ENCODE assay signal across 1 fruit fly cellular context in genomic region chrX:8091017-8091620, dm6.
TF ChIP-seq lines count a peak whose summit lies in the region.

No protein-coding gene starts in this region.

TF ChIP-seq in whole organism, embryonic, 481 proteins besides CTCF, POLR2A, EP300 and RAD21 (continued from another document and continues in another):
- TF ChIP-seq CG4282 (GFP tag; optimal IDR thresholded peaks at IDR 0.05; lab: Kevin White, UChicago) (peak; percentile 73), CG32772 (GFP tag; IDR thresholded peaks at IDR 0.05; lab: Robert Waterston, UW) (peak; percentile 98), Dek (tag; optimal IDR thresholded peaks at IDR 0.05; lab: Kevin White, UChicago) (peak; percentile 94), Oaz (GFP tag; IDR thresholded peaks at IDR 0.05; lab: Robert Waterston, UW) (peak; percentile 97), Lim3 (GFP tag; IDR thresholded peaks at IDR 0.05; lab: Robert Waterston, UW) (peak; percentile 94), Antp (GFP tag; optimal IDR thresholded peaks at IDR 0.05; lab: Kevin White, UChicago) (peak; percentile 81), hth (optimal IDR thresholded peaks at IDR 0.05; lab: Kevin White, UChicago) (no peak), pzg (GFP tag; optimal IDR thresholded peaks at IDR 0.05; lab: Kevin White, UChicago) (peak; percentile 13), dysf (GFP tag; IDR thresholded peaks at IDR 0.05; lab: Robert Waterston, UW) (peak; percentile 99), CG10147 (GFP tag; optimal IDR thresholded peaks at IDR 0.05; lab: Kevin White, UChicago) (peak; percentile 95), phol (tag; optimal IDR thresholded peaks at IDR 0.05; lab: Kevin White, UChicago) (peak; percentile 94), NFAT (GFP tag; IDR thresholded peaks at IDR 0.05; lab: Robert Waterston, UW) (peak; percentile 98), Dad (GFP tag; optimal IDR thresholded peaks at IDR 0.05; lab: Kevin White, UChicago) (peak; percentile 91), zf30C (GFP tag; optimal IDR thresholded peaks at IDR 0.05; lab: Kevin White, UChicago) (no peak), sna (GFP tag; IDR thresholded peaks at IDR 0.05; lab: Robert Waterston, UW; ENCODE audit: partially characterized antibody) (0 out of 2 replicates have a peak, but pooled peaks have one; percentile 59), CG10543 (GFP tag; optimal IDR thresholded peaks at IDR 0.05; lab: Kevin White, UChicago) (peak; percentile 88), org-1 (GFP tag; optimal IDR thresholded peaks at IDR 0.05; lab: Kevin White, UChicago) (peak; percentile 94), run (tag; optimal IDR thresholded peaks at IDR 0.05; lab: Kevin White, UChicago) (peak; percentile 94), CG11696 (GFP tag; IDR thresholded peaks at IDR 0.05; lab: Robert Waterston, UW) (peak; percentile 96), CG14860 (GFP tag; IDR thresholded peaks at IDR 0.05; lab: Robert Waterston, UW; ENCODE audit: partially characterized antibody) (no peak), CG6254 (GFP tag; optimal IDR thresholded peaks at IDR 0.05; lab: Kevin White, UChicago) (peak; percentile 94), lilli (GFP tag; optimal IDR thresholded peaks at IDR 0.05; lab: Kevin White, UChicago) (peak; percentile 97), Hey (tag; optimal IDR thresholded peaks at IDR 0.05; lab: Kevin White, UChicago) (peak; percentile 91), Atf6 (GFP tag; IDR thresholded peaks at IDR 0.05; lab: Robert Waterston, UW) (peak; percentile 98), CG16863 (GFP tag; optimal IDR thresholded peaks at IDR 0.05; lab: Kevin White, UChicago) (peak; percentile 88), CG30403 (GFP tag; optimal IDR thresholded peaks at IDR 0.05; lab: Kevin White, UChicago) (peak; percentile 96), Hsf (GFP tag; optimal IDR thresholded peaks at IDR 0.05; lab: Kevin White, UChicago) (peak; percentile 94), kay (GFP tag; optimal IDR thresholded peaks at IDR 0.05; lab: Kevin White, UChicago) (peak; percentile 92), chif (GFP tag; optimal IDR thresholded peaks at IDR 0.05; lab: Kevin White, UChicago) (peak; percentile 88 to 90), CG5953 (GFP tag; IDR thresholded peaks at IDR 0.05; lab: Robert Waterston, UW) (peak; percentile 99), pnt (GFP tag; optimal IDR thresholded peaks at IDR 0.05; lab: Kevin White, UChicago) (peak; percentile 85), ac (GFP tag; optimal IDR thresholded peaks at IDR 0.05; lab: Kevin White, UChicago) (peak; percentile 68), CG18476 (GFP tag; optimal IDR thresholded peaks at IDR 0.05; lab: Kevin White, UChicago) (peak; percentile 94), CG14667 (GFP tag; IDR thresholded peaks at IDR 0.05; lab: Robert Waterston, UW) (peak; percentile 97), CG43689 (GFP tag; IDR thresholded peaks at IDR 0.05; lab: Robert Waterston, UW) (peak; percentile 98), Gsc (GFP tag; IDR thresholded peaks at IDR 0.05; lab: Robert Waterston, UW) (peak; percentile 91), CG2678 (tag; optimal IDR thresholded peaks at IDR 0.05; lab: Kevin White, UChicago) (peak; percentile 97), CG15011 (GFP tag; optimal IDR thresholded peaks at IDR 0.05; lab: Kevin White, UChicago) (peak; percentile 94), Atf3 (GFP tag; optimal IDR thresholded peaks at IDR 0.05; lab: Kevin White, UChicago) (peak; percentile 81), CG11504 (tag; optimal IDR thresholded peaks at IDR 0.05; lab: Kevin White, UChicago) (peak; percentile 95), bigmax (GFP tag; optimal IDR thresholded peaks at IDR 0.05; lab: Kevin White, UChicago) (peak; percentile 51), Trl (optimal IDR thresholded peaks at IDR 0.05; lab: Kevin White, UChicago) (peak; percentile 86 to 99), Trl (GFP tag; optimal IDR thresholded peaks at IDR 0.05; lab: Kevin White, UChicago) (peak; percentile 84), Neu2 (GFP tag; optimal IDR thresholded peaks at IDR 0.05; lab: Kevin White, UChicago; ENCODE audit: borderline replicate concordance) (no peak), ro (GFP tag; IDR thresholded peaks at IDR 0.05; lab: Robert Waterston, UW) (peak; percentile 95), CG2712 (tag; optimal IDR thresholded peaks at IDR 0.05; lab: Kevin White, UChicago) (peak; percentile 97), corto (GFP tag; optimal IDR thresholded peaks at IDR 0.05; lab: Kevin White, UChicago) (peak; percentile 95), unpg (GFP tag; optimal IDR thresholded peaks at IDR 0.05; lab: Kevin White, UChicago) (peak; percentile 98), CG11085 (GFP tag; IDR thresholded peaks at IDR 0.05; lab: Robert Waterston, UW) (peak; percentile 98), Hmr (GFP tag; optimal IDR thresholded peaks at IDR 0.05; lab: Kevin White, UChicago) (peak; percentile 98), tx (GFP tag; optimal IDR thresholded peaks at IDR 0.05; lab: Kevin White, UChicago) (peak; percentile 83), CG31224 (GFP tag; IDR thresholded peaks at IDR 0.05; lab: Robert Waterston, UW) (peak; percentile 94), CG10267 (tag; optimal IDR thresholded peaks at IDR 0.05; lab: Kevin White, UChicago) (peak; percentile 90), kni (GFP tag; optimal IDR thresholded peaks at IDR 0.05; lab: Kevin White, UChicago) (peak; percentile 9), CG17612 (GFP tag; IDR thresholded peaks at IDR 0.05; lab: Robert Waterston, UW) (peak; percentile 96), Hmx (GFP tag; optimal IDR thresholded peaks at IDR 0.05; lab: Kevin White, UChicago) (peak; percentile 77), CG32767 (GFP tag; IDR thresholded peaks at IDR 0.05; lab: Robert Waterston, UW) (peak; percentile 97), CG8290 (GFP tag; optimal IDR thresholded peaks at IDR 0.05; lab: Kevin White, UChicago) (peak; percentile 70), CG8290 (tag; optimal IDR thresholded peaks at IDR 0.05; lab: Kevin White, UChicago) (peak; percentile 35 to 92), CG30431 (GFP tag; optimal IDR thresholded peaks at IDR 0.05; lab: Kevin White, UChicago) (peak; percentile 91), Ssrp (tag; optimal IDR thresholded peaks at IDR 0.05; lab: Kevin White, UChicago) (peak; percentile 93), jing (GFP tag; optimal IDR thresholded peaks at IDR 0.05; lab: Kevin White, UChicago) (peak; percentile 91), bbx (GFP tag; IDR thresholded peaks at IDR 0.05; lab: Robert Waterston, UW; ENCODE audit: partially characterized antibody) (no peak; the same call in 1 of the 2 replicates), pros (GFP tag; optimal IDR thresholded peaks at IDR 0.05; lab: Kevin White, UChicago) (peak; percentile 74), psq (GFP tag; optimal IDR thresholded peaks at IDR 0.05; lab: Kevin White, UChicago) (peak; percentile 81), CG2875 (GFP tag; optimal IDR thresholded peaks at IDR 0.05; lab: Kevin White, UChicago) (peak; percentile 95), Dip3 (GFP tag; optimal IDR thresholded peaks at IDR 0.05; lab: Kevin White, UChicago) (peak; percentile 86), her (GFP tag; optimal IDR thresholded peaks at IDR 0.05; lab: Kevin White, UChicago) (peak; percentile 79), CG13287 (GFP tag; IDR thresholded peaks at IDR 0.05; lab: Robert Waterston, UW; ENCODE audit: partially characterized antibody) (peak; percentile 65), cwo (GFP tag; optimal IDR thresholded peaks at IDR 0.05; lab: Kevin White, UChicago) (peak; percentile 96), Ets65A (GFP tag; lab: Kevin White, UChicago) (peak; percentile 96), Camta (GFP tag; optimal IDR thresholded peaks at IDR 0.05; lab: Kevin White, UChicago) (peak; percentile 90), CG11695 (GFP tag; IDR thresholded peaks at IDR 0.05; lab: Robert Waterston, UW) (peak; percentile 98), NC2α (GFP tag; optimal IDR thresholded peaks at IDR 0.05; lab: Kevin White, UChicago) (peak; percentile 65), CG6683 (GFP tag; optimal IDR thresholded peaks at IDR 0.05; lab: Kevin White, UChicago) (peak; percentile 94), CG14441 (GFP tag; IDR thresholded peaks at IDR 0.05; lab: Robert Waterston, UW) (peak; percentile 99), CG12071 (GFP tag; optimal IDR thresholded peaks at IDR 0.05; lab: Kevin White, UChicago) (peak; percentile 95), tup (GFP tag; optimal IDR thresholded peaks at IDR 0.05; lab: Kevin White, UChicago) (peak; percentile 80), CG11247 (GFP tag; IDR thresholded peaks at IDR 0.05; lab: Robert Waterston, UW) (peak; percentile 99), gfzf (GFP tag; optimal IDR thresholded peaks at IDR 0.05; lab: Kevin White, UChicago) (no peak), wek (GFP tag; optimal IDR thresholded peaks at IDR 0.05; lab: Kevin White, UChicago) (peak; percentile 78), E2f1 (GFP tag; IDR thresholded peaks at IDR 0.05; lab: Robert Waterston, UW) (peak; percentile 98), ranshi (GFP tag; IDR thresholded peaks at IDR 0.05; lab: Robert Waterston, UW) (peak; percentile 98), Drgx (GFP tag; IDR thresholded peaks at IDR 0.05; lab: Robert Waterston, UW) (peak; percentile 99), chm (GFP tag; IDR thresholded peaks at IDR 0.05; lab: Robert Waterston, UW) (peak; percentile 99), CG11456 (GFP tag; IDR thresholded peaks at IDR 0.05; lab: Robert Waterston, UW) (peak; percentile 98), NK7.1 (GFP tag; optimal IDR thresholded peaks at IDR 0.05; lab: Kevin White, UChicago) (peak; percentile 79), ftz-f1 (GFP tag; optimal IDR thresholded peaks at IDR 0.05; lab: Kevin White, UChicago) (peak; percentile 34), scrt (GFP tag; optimal IDR thresholded peaks at IDR 0.05; lab: Kevin White, UChicago) (peak; percentile 96), CG17359 (tag; optimal IDR thresholded peaks at IDR 0.05; lab: Kevin White, UChicago) (peak; percentile 97), Hr39 (optimal IDR thresholded peaks at IDR 0.05; lab: Kevin White, UChicago) (no peak), ase (GFP tag; IDR thresholded peaks at IDR 0.05; lab: Robert Waterston, UW) (peak; percentile 99), mirr (GFP tag; optimal IDR thresholded peaks at IDR 0.05; lab: Kevin White, UChicago) (peak; percentile 57), ato (GFP tag; IDR thresholded peaks at IDR 0.05; lab: Robert Waterston, UW; ENCODE audit: partially characterized antibody) (no peak; the same call in 1 of the 2 replicates), CkIIα-i1 (GFP tag; IDR thresholded peaks at IDR 0.05; lab: Robert Waterston, UW) (peak; percentile 96), CG4424 (GFP tag; optimal IDR thresholded peaks at IDR 0.05; lab: Kevin White, UChicago) (peak; percentile 96), Mes4 (GFP tag; optimal IDR thresholded peaks at IDR 0.05; lab: Kevin White, UChicago) (peak; percentile 82), CG17802 (tag; optimal IDR thresholded peaks at IDR 0.05; lab: Kevin White, UChicago) (peak; percentile 83), mam (GFP tag; optimal IDR thresholded peaks at IDR 0.05; lab: Kevin White, UChicago) (peak; percentile 91), ems (GFP tag; optimal IDR thresholded peaks at IDR 0.05; lab: Kevin White, UChicago) (peak; percentile 91), CG15073 (GFP tag; optimal IDR thresholded peaks at IDR 0.05; lab: Kevin White, UChicago) (peak; percentile 66), CG14710 (tag; optimal IDR thresholded peaks at IDR 0.05; lab: Kevin White, UChicago) (peak; percentile 87), slou (GFP tag; optimal IDR thresholded peaks at IDR 0.05; lab: Kevin White, UChicago) (peak; percentile 94), CG12236 (GFP tag; optimal IDR thresholded peaks at IDR 0.05; lab: Kevin White, UChicago) (peak; percentile 73), CG1602 (GFP tag; optimal IDR thresholded peaks at IDR 0.05; lab: Kevin White, UChicago) (peak; percentile 94), tll (GFP tag; optimal IDR thresholded peaks at IDR 0.05; lab: Kevin White, UChicago) (no peak), CG8478 (optimal IDR thresholded peaks at IDR 0.05; lab: Kevin White, UChicago) (no peak), CG1832 (GFP tag; optimal IDR thresholded peaks at IDR 0.05; lab: Kevin White, UChicago) (no peak), row (GFP tag; IDR thresholded peaks at IDR 0.05; lab: Robert Waterston, UW) (peak; percentile 99), HmgD (GFP tag; optimal IDR thresholded peaks at IDR 0.05; lab: Kevin White, UChicago) (peak; percentile 32), Eip74EF (GFP tag; optimal IDR thresholded peaks at IDR 0.05; lab: Kevin White, UChicago) (peak in 1 of 2 experiments; percentile 93), H2.0 (GFP tag; IDR thresholded peaks at IDR 0.05; lab: Robert Waterston, UW) (peak; percentile 99), repo (GFP tag; optimal IDR thresholded peaks at IDR 0.05; lab: Kevin White, UChicago) (peak; percentile 72), Pdp1 (GFP tag; optimal IDR thresholded peaks at IDR 0.05; lab: Kevin White, UChicago) (peak; percentile 90 to 95), CG13894 (tag; optimal IDR thresholded peaks at IDR 0.05; lab: Kevin White, UChicago) (peak; percentile 93), CG16779 (GFP tag; IDR thresholded peaks at IDR 0.05; lab: Robert Waterston, UW) (peak; percentile 96), pho (GFP tag; optimal IDR thresholded peaks at IDR 0.05; lab: Kevin White, UChicago) (peak; percentile 90), ssp (GFP tag; IDR thresholded peaks at IDR 0.05; lab: Robert Waterston, UW) (peak; percentile 92), lov (optimal IDR thresholded peaks at IDR 0.05; lab: Kevin White, UChicago) (no peak), lov (GFP tag; IDR thresholded peaks at IDR 0.05; lab: Robert Waterston, UW) (peak; percentile 97), D19B (GFP tag; optimal IDR thresholded peaks at IDR 0.05; lab: Kevin White, UChicago) (peak; percentile 90), Hr3 (GFP tag; optimal IDR thresholded peaks at IDR 0.05; lab: Kevin White, UChicago) (peak; percentile 93), insv (GFP tag; optimal IDR thresholded peaks at IDR 0.05; lab: Kevin White, UChicago) (peak in 1 of 2 experiments; percentile 15), CG6654 (GFP tag; optimal IDR thresholded peaks at IDR 0.05; lab: Kevin White, UChicago) (peak; percentile 89), dmrt11E (tag; optimal IDR thresholded peaks at IDR 0.05; lab: Kevin White, UChicago) (peak; percentile 88), ERR (GFP tag; optimal IDR thresholded peaks at IDR 0.05; lab: Kevin White, UChicago) (peak; percentile 85), hbn (GFP tag; IDR thresholded peaks at IDR 0.05; lab: Robert Waterston, UW; ENCODE audit: partially characterized antibody) (no peak), ham (GFP tag; IDR thresholded peaks at IDR 0.05; lab: Robert Waterston, UW) (peak; percentile 94), CG4328 (GFP tag; optimal IDR thresholded peaks at IDR 0.05; lab: Kevin White, UChicago) (peak; percentile 79), Scr (GFP tag; IDR thresholded peaks at IDR 0.05; lab: Robert Waterston, UW; ENCODE audit: partially characterized antibody) (no peak; the same call in 1 of the 2 replicates), nau (GFP tag; optimal IDR thresholded peaks at IDR 0.05; lab: Kevin White, UChicago) (peak; percentile 95)
